Fruit fly (Drosophila melanogaster): ENCODE results near the gene Hsp68.

- no peak for TF ChIP-seq CTCF (optimal IDR thresholded peaks at IDR 0.05)
- TF ChIP-seq CG8478 (optimal IDR thresholded peaks at IDR 0.05): no peak
These were observed 50.5 kb downstream of the Hsp68 start for dm6 chr3R:24006449-24007159.
